Worm (Caenorhabditis elegans) whole organism, L4 larva: ENCODE data around the gene faah-1.

ENCODE experiments used
- F10B5.3 ChIP-seq: sonication (generic microtip); optimal IDR thresholded peaks from 2 replicates; lab custom pipeline; 2016; ENCODE audit warnings: mild to moderate bottlenecking, missing genetic modification characterization, missing compliant biosample characterization
- T20F7.1 ChIP-seq: fragments of 200-800 bp; sonication (Bioruptor generic); optimal IDR thresholded peaks from 2 replicates; lab custom pipeline; 2018; ENCODE audit warnings: mild to moderate bottlenecking, missing genetic modification characterization, missing compliant biosample characterization
- T26A8.4 ChIP-seq: fragments of 200-800 bp; sonication (Bioruptor generic); IDR thresholded peaks from 2 replicates; pipeline ENCODE4 v1.3.6; 2022; ENCODE audit warnings: missing genetic modification characterization, missing compliant biosample characterization
- Y5F2A.4 ChIP-seq: fragments of 200-800 bp; sonication (Bioruptor generic); optimal IDR thresholded peaks from 2 replicates; lab custom pipeline; 2018; ENCODE audit warnings: mild to moderate bottlenecking, missing genetic modification characterization, missing compliant biosample characterization
- Y75B8A.6 ChIP-seq: fragments of 200-800 bp; sonication (Bioruptor generic); IDR thresholded peaks from 2 replicates; pipeline ENCODE4 v1.3.6; 2022; ENCODE audit warnings: missing genetic modification reagents, missing genetic modification characterization, missing compliant biosample characterization
- aha-1 ChIP-seq: fragments of 150-350 bp; peaks from one replicate; lab custom pipeline; 2014; ENCODE audit warnings: missing biosample characterization, missing genetic modification characterization
- arid-1 ChIP-seq: fragments of 200-800 bp; sonication (Bioruptor generic); conservative IDR thresholded peaks from 2 replicates; pipeline ENCODE4 v1.3.6; 2022; ENCODE audit warnings: missing genetic modification reagents, missing genetic modification characterization, missing compliant biosample characterization
- ceh-44 ChIP-seq: fragments of 200-800 bp; sonication (Bioruptor generic); IDR thresholded peaks from 2 replicates; pipeline ENCODE4 v1.3.6; 2022; ENCODE audit warnings: missing genetic modification reagents, missing genetic modification characterization, missing compliant biosample characterization
- dpl-1 ChIP-seq: fragments of 150-350 bp; optimal IDR thresholded peaks from 2 replicates; lab custom pipeline; 2014; ENCODE audit warnings: missing biosample characterization, missing genetic modification reagents, missing genetic modification characterization
- fkh-10 ChIP-seq: fragments of 150-350 bp; optimal IDR thresholded peaks from 2 replicates; lab custom pipeline; 2014; ENCODE audit warnings: missing biosample characterization, missing genetic modification reagents, missing genetic modification characterization
- lin-13 ChIP-seq: fragments of 150-350 bp; optimal IDR thresholded peaks from 2 replicates; lab custom pipeline; 2014; ENCODE audit warnings: missing biosample characterization, missing genetic modification reagents, missing genetic modification characterization
- lin-38 ChIP-seq: fragments of 200-800 bp; sonication (Bioruptor generic); IDR thresholded peaks from 2 replicates; pipeline ENCODE4 v1.3.6; 2022; ENCODE audit warnings: missing genetic modification reagents, missing genetic modification characterization, missing compliant biosample characterization
- lsy-2 ChIP-seq, 2 experiments: fragments of 150-350 bp in 1 of 2; sonication (generic microtip) in 1 of 2; optimal IDR thresholded peaks; 2 replicates each; lab custom pipeline; 2014 to 2017; ENCODE audit warnings: missing biosample characterization in 2 of 2, missing genetic modification characterization in 2 of 2
- mdt-29 ChIP-seq: fragments of 200-800 bp; sonication (Bioruptor generic); IDR thresholded peaks from 2 replicates; pipeline ENCODE4 v1.3.6; 2022; ENCODE audit warnings: missing genetic modification reagents, missing genetic modification characterization, missing compliant biosample characterization
- mep-1 ChIP-seq: fragments of 150-350 bp; sonication (generic microtip); optimal IDR thresholded peaks from 3 replicates; lab custom pipeline; 2014; ENCODE audit warnings: missing biosample characterization, missing genetic modification characterization
- mes-2 ChIP-seq: sonication (generic microtip); optimal IDR thresholded peaks from 2 replicates; lab custom pipeline; 2016; ENCODE audit warnings: missing genotype, mild to moderate bottlenecking, missing genetic modification characterization, missing compliant biosample characterization; ENCODE audit not compliant: poor library complexity, severe bottlenecking
- mxl-2 ChIP-seq: fragments of 200-800 bp; sonication (Bioruptor generic); conservative IDR thresholded peaks from 2 replicates; pipeline ENCODE4 v1.3.6; 2022; ENCODE audit warnings: missing genetic modification reagents, missing genetic modification characterization, missing compliant biosample characterization
- nhr-10 ChIP-seq: fragments of 150-350 bp; optimal IDR thresholded peaks from 2 replicates; lab custom pipeline; 2014; ENCODE audit warnings: missing biosample characterization, missing genetic modification characterization
- nhr-25 ChIP-seq: sonication (generic microtip); optimal IDR thresholded peaks from 2 replicates; lab custom pipeline; 2017; ENCODE audit warnings: missing genetic modification characterization, mild to moderate bottlenecking, missing compliant biosample characterization, antibody characterized with exemption, moderate library complexity, borderline replicate concordance; ENCODE audit not compliant: insufficient read depth
- nhr-28 ChIP-seq: fragments of 150-350 bp; optimal IDR thresholded peaks from 2 replicates; lab custom pipeline; 2014; ENCODE audit warnings: missing biosample characterization, missing genetic modification characterization
- pha-4 ChIP-seq, 2 experiments: fragments of 150-350 bp in 1 of 2; fragments of 200-800 bp in 1 of 2; sonication (Bioruptor generic) in 1 of 2; IDR thresholded peaks in 1 of 2; optimal IDR thresholded peaks in 1 of 2; 2 replicates each; pipeline versions ENCODE4 v1.3.6 to Lab custom; 2014 to 2022; ENCODE audit warnings: missing genetic modification characterization in 2 of 2, missing genetic modification reagents in 2 of 2, missing biosample characterization in 1 of 2, missing compliant biosample characterization in 1 of 2
- php-3 ChIP-seq: fragments of 200-800 bp; sonication (Bioruptor generic); IDR thresholded peaks from 2 replicates; pipeline ENCODE4 v1.3.6; 2022; ENCODE audit warnings: missing genetic modification reagents, missing genetic modification characterization, missing compliant biosample characterization
- set-16 ChIP-seq: fragments of 200-800 bp; sonication (Bioruptor generic); IDR thresholded peaks from 2 replicates; pipeline ENCODE4 v1.3.6; 2022; ENCODE audit warnings: missing genetic modification reagents, missing genetic modification characterization, missing compliant biosample characterization
- snpc-1.2 ChIP-seq: fragments of 200-800 bp; sonication (Bioruptor generic); IDR thresholded peaks from 2 replicates; pipeline ENCODE4 v1.3.6; 2022; ENCODE audit warnings: missing genetic modification reagents, missing genetic modification characterization, missing compliant biosample characterization
- tag-97 ChIP-seq: fragments of 200-800 bp; sonication (Bioruptor generic); IDR thresholded peaks from 2 replicates; pipeline ENCODE4 v1.3.6; 2022; ENCODE audit warnings: missing genetic modification characterization, missing compliant biosample characterization
- unc-62 ChIP-seq, 3 experiments: fragments of 150-350 bp in 1 of 3; sonication (generic microtip); optimal IDR thresholded peaks in 2 of 3; peaks in 1 of 3; 1 replicate in 1 of 3; 2 replicates in 2 of 3; lab custom pipeline; 2014 to 2017; ENCODE audit warnings: missing biosample characterization in 3 of 3, missing genetic modification characterization in 3 of 3, missing genetic modification reagents in 3 of 3, missing genotype in 1 of 3
- zfp-2 ChIP-seq: sonication (generic microtip); optimal IDR thresholded peaks from 2 replicates; lab custom pipeline; 2016; ENCODE audit warnings: mild to moderate bottlenecking, missing genetic modification characterization, missing compliant biosample characterization
- ztf-11 ChIP-seq: fragments of 150-350 bp; optimal IDR thresholded peaks from 2 replicates; lab custom pipeline; 2014; ENCODE audit warnings: missing biosample characterization, missing genetic modification characterization
- ztf-7 ChIP-seq: fragments of 150-350 bp; optimal IDR thresholded peaks from 2 replicates; lab custom pipeline; 2014; ENCODE audit warnings: missing biosample characterization, missing genetic modification characterization

The faah-1 gene

DNA sequence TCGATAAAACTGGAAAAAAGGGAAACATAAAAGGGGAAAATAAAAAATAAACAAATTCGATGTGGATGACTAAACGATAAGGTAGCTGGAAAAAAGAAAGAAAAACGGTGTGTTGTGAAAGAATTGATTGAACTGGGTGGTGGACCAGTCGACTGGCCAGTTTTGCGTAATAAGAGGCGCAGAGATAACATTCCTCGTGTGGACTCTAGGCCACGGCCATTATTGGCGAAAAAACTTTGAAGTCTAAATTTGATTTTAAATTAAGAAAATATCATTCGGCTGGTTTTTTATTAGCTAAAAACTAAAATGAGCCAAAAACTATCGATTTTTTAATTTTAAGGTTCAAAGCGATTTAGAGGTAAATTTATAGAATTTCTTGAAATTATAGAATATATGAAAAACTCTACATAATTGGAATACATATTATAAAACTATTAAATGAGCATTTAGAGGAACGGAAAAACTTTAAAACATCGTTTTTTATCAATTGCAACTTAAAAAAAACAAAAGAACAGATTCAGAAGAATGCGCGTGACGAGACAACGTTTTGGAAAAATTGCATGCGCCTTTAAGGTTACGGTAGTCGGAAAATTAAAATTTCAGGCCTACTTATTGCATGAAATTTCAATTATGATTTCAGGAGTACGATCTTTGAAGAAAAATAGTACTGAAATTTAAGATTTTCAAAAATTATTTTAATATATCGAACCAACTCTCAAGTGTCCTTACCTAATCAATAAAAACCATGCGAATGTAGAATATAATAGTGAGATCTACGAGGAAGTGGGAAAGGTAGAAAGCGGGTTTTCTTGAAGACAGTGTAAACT, 46.3 kb downstream of the faah-1 start, which contains the start of gene hgrs-1 (continued):
- TF ChIP-seq php-3 (GFP tag; lab: Robert Waterston, UW) (no peak), pha-4 (GFP tag; IDR thresholded peaks at IDR 0.05; lab: Robert Waterston, UW) (no peak), pha-4 (tag; optimal IDR thresholded peaks at IDR 0.05; lab: Kevin White, UChicago) (no peak), nhr-28 (tag; lab: Kevin White, UChicago) (no peak), lin-38 (GFP tag; lab: Robert Waterston, UW) (no peak), ztf-11 (no peak), fkh-10 (GFP tag; lab: Kevin White, UChicago) (no peak), zfp-2 (tag; lab: Kevin White, UChicago) (no peak), mxl-2 (GFP tag; lab: Robert Waterston, UW) (no peak), nhr-25 (tag; lab: Kevin White, UChicago) (no peak)

DNA sequence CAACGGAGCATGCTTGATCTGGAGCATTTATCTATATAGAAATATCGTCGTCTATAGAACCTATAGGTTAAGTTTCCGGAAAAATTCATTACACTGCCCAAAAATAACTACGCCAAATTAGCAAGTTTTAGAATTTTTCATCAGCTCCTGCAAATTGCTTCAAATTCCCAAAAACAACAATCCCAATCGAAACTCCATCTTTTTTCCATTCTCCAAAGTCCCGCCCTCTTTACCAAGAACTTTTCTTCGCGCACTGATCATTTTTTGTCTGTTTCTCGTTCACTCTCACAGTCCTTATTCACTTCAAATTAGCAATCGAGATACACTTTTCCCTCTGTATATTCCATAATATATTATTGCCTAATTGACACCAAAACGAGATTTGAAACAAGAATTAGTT, 47.1 kb downstream of the faah-1 start, which contains the start of gene svh-1:
Gene svh-1, plus strand, starts transcription at position 301 of the 400 bp plus-strand sequence.
- no peak for TF ChIP-seq mep-1 (tag; lab: Kevin White, UChicago)
- TF ChIP-seq dpl-1: no peak
- no peak for TF ChIP-seq mdt-29 (GFP tag; lab: Robert Waterston, UW)
- no peak for TF ChIP-seq ztf-7
- TF ChIP-seq zfp-2 (tag; lab: Kevin White, UChicago): no peak
- no peak for TF ChIP-seq T20F7.1 (GFP tag; lab: Kevin White, UChicago)
- TF ChIP-seq Y5F2A.4 (GFP tag; lab: Kevin White, UChicago): no peak
- no peak for TF ChIP-seq ceh-44 (GFP tag; lab: Robert Waterston, UW)
- no peak for TF ChIP-seq tag-97 (GFP tag; lab: Robert Waterston, UW)
- no peak for TF ChIP-seq Y75B8A.6 (GFP tag; lab: Robert Waterston, UW)
- no peak for TF ChIP-seq set-16
- no peak for TF ChIP-seq T26A8.4 (GFP tag; lab: Robert Waterston, UW)

DNA sequence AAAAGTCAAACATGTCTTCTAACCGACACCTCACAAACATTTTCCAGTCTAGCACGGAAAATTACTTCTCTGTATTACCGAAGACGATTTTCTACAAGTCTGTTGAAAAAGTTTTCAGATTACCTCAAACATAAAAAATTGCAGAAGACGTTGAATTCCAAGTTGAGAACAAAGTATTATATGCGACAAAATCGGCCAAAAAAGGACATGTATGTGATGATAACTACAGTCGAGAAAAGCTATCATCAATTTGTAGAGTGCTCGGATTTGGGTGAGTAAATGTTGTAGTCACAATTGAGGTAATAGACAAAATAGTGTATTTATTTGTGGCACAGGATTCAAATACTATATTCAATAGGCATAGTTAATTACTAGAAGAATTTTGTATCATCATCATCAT, 49.7 kb downstream of the faah-1 start:
- TF ChIP-seq unc-62 (GFP tag; optimal IDR thresholded peaks at IDR 0.05 in 1 of 2; lab: Kevin White, UChicago): peak in 1 of 2 experiments; percentile 94
- TF ChIP-seq unc-62 (tag; optimal IDR thresholded peaks at IDR 0.05; lab: Kevin White, UChicago): no peak
- TF ChIP-seq aha-1 (tag; lab: Kevin White, UChicago): peak; percentile 55
- TF ChIP-seq mes-2 (tag; lab: Kevin White, UChicago): no peak

DNA sequence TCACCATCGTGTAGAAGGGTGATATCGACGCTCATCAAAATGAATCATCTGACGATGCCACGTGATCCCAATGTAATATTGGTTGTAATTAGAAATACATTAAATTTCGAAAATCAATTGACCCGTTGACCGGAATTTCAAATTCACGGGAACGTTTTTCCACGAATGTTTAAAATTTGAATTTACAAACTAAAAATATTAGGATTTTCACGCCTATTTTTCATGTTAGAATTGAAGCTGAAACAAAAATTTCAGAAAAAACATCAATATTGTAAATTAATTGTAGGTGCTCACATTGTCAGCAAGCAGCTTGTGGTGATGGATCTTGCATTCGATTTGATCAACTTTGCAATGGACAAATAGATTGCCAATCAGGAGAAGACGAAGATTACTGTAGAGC, 51.1 kb downstream of the faah-1 start, which contains the start of gene C07G1.6:
Gene C07G1.6, minus strand, starts transcription at position 101 of the 400 bp plus-strand sequence.
- no peak for TF ChIP-seq lsy-2 (tag; optimal IDR thresholded peaks at IDR 0.05; lab: Kevin White, UChicago)
- TF ChIP-seq mdt-29 (GFP tag; lab: Robert Waterston, UW): no peak
- TF ChIP-seq F10B5.3 (tag; lab: Kevin White, UChicago): no peak
- no peak for TF ChIP-seq arid-1 (GFP tag; lab: Robert Waterston, UW)
- no peak for TF ChIP-seq snpc-1.2 (GFP tag; lab: Robert Waterston, UW)
- TF ChIP-seq lin-13 (GFP tag; lab: Kevin White, UChicago): no peak
- TF ChIP-seq nhr-10 (tag; lab: Kevin White, UChicago): no peak
